Worm (Caenorhabditis elegans) whole organism, late embryonic: Measurements from ENCODE around the gene ztf-22.

Source experiments
- ama-1 ChIP-seq: fragments of 150-350 bp; optimal IDR thresholded peaks from 2 replicates; lab custom pipeline; 2014
- ets-4 ChIP-seq: sonication (generic microtip); optimal IDR thresholded peaks from 2 replicates; lab custom pipeline; 2016; ENCODE audit warnings: missing genetic modification characterization, missing compliant biosample characterization

- no peak for TF ChIP-seq ama-1 (lab: Kevin White, UChicago)
- TF ChIP-seq ets-4 (tag; lab: Kevin White, UChicago): no peak
Measured at ce11 chrII:13325290-13325689, 39.7 kb upstream of the ztf-22 start.
